Fruit fly (Drosophila melanogaster): ENCODE data around the gene CG14777.
A peak's percentile ranks its signal among the peaks of the same experiment; 100 is the strongest.

The CG14777 gene

DNA sequence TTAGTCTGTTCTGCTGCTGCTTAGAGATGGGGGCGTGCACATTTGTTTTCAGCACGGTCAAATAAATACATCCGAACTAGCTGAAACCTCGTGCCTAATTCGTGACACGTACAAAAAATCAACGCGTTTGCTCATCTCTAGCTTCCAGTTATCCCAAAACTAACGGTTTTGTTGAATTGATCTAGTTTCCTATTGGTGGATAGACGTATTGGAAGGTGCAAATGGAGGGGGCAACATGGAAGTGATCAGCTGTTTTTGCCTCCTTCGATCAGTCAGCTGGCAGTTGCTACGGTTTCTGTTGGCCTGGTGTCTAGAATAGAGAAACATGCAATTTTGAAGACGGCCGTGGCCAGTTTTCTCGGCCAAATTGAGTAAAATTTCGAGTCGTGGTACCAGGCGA lies 51.7 kb downstream of the CG14777 start (continued):
- TF ChIP-seq fu2 (GFP tag; optimal IDR thresholded peaks at IDR 0.05), result no peak
- peak; percentile 53; the same call in 1 of the 3 replicates for TF ChIP-seq ci (GFP tag; IDR thresholded peaks at IDR 0.05)
- TF ChIP-seq Trl (optimal IDR thresholded peaks at IDR 0.05), result no peak
- TF ChIP-seq Trl (GFP tag; optimal IDR thresholded peaks at IDR 0.05), result peak; percentile 29
- TF ChIP-seq ranshi (GFP tag; IDR thresholded peaks at IDR 0.05), result 0 out of 2 replicates have a peak, but pooled peaks have one; percentile 8
- TF ChIP-seq CG34224 (GFP tag; IDR thresholded peaks at IDR 0.05; ENCODE audit: partially characterized antibody), result peak; percentile 95
- peak; percentile 57; the same call in 1 of the 2 replicates for TF ChIP-seq chm (GFP tag; IDR thresholded peaks at IDR 0.05)
- TF ChIP-seq CG1603 (tag; optimal IDR thresholded peaks at IDR 0.05), result peak; percentile 49
- TF ChIP-seq Bgb (GFP tag; IDR thresholded peaks at IDR 0.05; ENCODE audit: partially characterized antibody), result peak; percentile 91
- peak; percentile 24 for TF ChIP-seq CG7839 (tag; optimal IDR thresholded peaks at IDR 0.05)
- no peak for TF ChIP-seq CG31365 (tag; optimal IDR thresholded peaks at IDR 0.05)
- TF ChIP-seq Sry-β (GFP tag; optimal IDR thresholded peaks at IDR 0.05), result peak; percentile 8
- TF ChIP-seq pan (optimal IDR thresholded peaks at IDR 0.05), result no peak
- no peak for TF ChIP-seq pan (GFP tag; optimal IDR thresholded peaks at IDR 0.05 in 1 of 2, IDR thresholded peaks at IDR 0.05 in 1 of 2)
- TF ChIP-seq CG11695 (GFP tag; IDR thresholded peaks at IDR 0.05), result 0 out of 3 replicates have a peak, but pooled peaks have one; percentile 15
- TF ChIP-seq CG32767 (GFP tag; IDR thresholded peaks at IDR 0.05), result no peak
- peak; percentile 26 for TF ChIP-seq HmgZ (tag; optimal IDR thresholded peaks at IDR 0.05)
- no peak for TF ChIP-seq CG3065 (GFP tag; optimal IDR thresholded peaks at IDR 0.05)
- TF ChIP-seq sob (GFP tag; IDR thresholded peaks at IDR 0.05), result peak; percentile 75
- peak; percentile 80 for TF ChIP-seq CG9932 (GFP tag; IDR thresholded peaks at IDR 0.05)
- TF ChIP-seq Fer1 (GFP tag; optimal IDR thresholded peaks at IDR 0.05), result peak; percentile 36
- no peak for TF ChIP-seq CG7357 (GFP tag; IDR thresholded peaks at IDR 0.05)
- TF ChIP-seq Atf6 (GFP tag; IDR thresholded peaks at IDR 0.05), result peak; percentile 63
- no peak for TF ChIP-seq CG10274 (GFP tag; optimal IDR thresholded peaks at IDR 0.05)
- peak; percentile 93 for TF ChIP-seq Doc3 (GFP tag; IDR thresholded peaks at IDR 0.05; ENCODE audit: partially characterized antibody)
- no peak for TF ChIP-seq CG30431 (GFP tag; optimal IDR thresholded peaks at IDR 0.05)
- TF ChIP-seq CG16779 (GFP tag; IDR thresholded peaks at IDR 0.05), result no peak
- no peak for TF ChIP-seq Fer3 (tag; optimal IDR thresholded peaks at IDR 0.05)
- no peak for TF ChIP-seq ham (GFP tag; IDR thresholded peaks at IDR 0.05)
- TF ChIP-seq CG6813 (GFP tag; optimal IDR thresholded peaks at IDR 0.05), result peak; percentile 42
- TF ChIP-seq al (GFP tag; IDR thresholded peaks at IDR 0.05), result peak; percentile 23; the same call in 1 of the 2 replicates
- TF ChIP-seq CG18764 (GFP tag; optimal IDR thresholded peaks at IDR 0.05), result no peak
- peak; percentile 93 for TF ChIP-seq Scr (GFP tag; IDR thresholded peaks at IDR 0.05; ENCODE audit: partially characterized antibody)
- peak; percentile 44 for TF ChIP-seq Dek (tag; optimal IDR thresholded peaks at IDR 0.05)
- no peak for TF ChIP-seq TFAM (GFP tag; optimal IDR thresholded peaks at IDR 0.05)
- TF ChIP-seq sna (GFP tag; IDR thresholded peaks at IDR 0.05; ENCODE audit: partially characterized antibody), result peak; percentile 96
- TF ChIP-seq schlank (tag; optimal IDR thresholded peaks at IDR 0.05), result no peak
- peak; percentile 93; the same call in 2 of the 3 replicates for TF ChIP-seq Opbp (GFP tag; IDR thresholded peaks at IDR 0.05; ENCODE audit: partially characterized antibody)
- peak; percentile 5 for TF ChIP-seq D19A (tag; optimal IDR thresholded peaks at IDR 0.05)
- TF ChIP-seq Hsf (GFP tag; optimal IDR thresholded peaks at IDR 0.05), result peak; percentile 3
- peak; percentile 1 for TF ChIP-seq CG7786 (GFP tag; optimal IDR thresholded peaks at IDR 0.05)
- peak; percentile 86 for TF ChIP-seq inv (GFP tag; IDR thresholded peaks at IDR 0.05; ENCODE audit: partially characterized antibody)
- peak; percentile 54 for TF ChIP-seq sd (tag; optimal IDR thresholded peaks at IDR 0.05)
- no peak for TF ChIP-seq nerfin-1 (tag; optimal IDR thresholded peaks at IDR 0.05)
- TF ChIP-seq lmd (GFP tag; IDR thresholded peaks at IDR 0.05), result peak; percentile 53; the same call in 1 of the 2 replicates
- TF ChIP-seq hbn (GFP tag; IDR thresholded peaks at IDR 0.05; ENCODE audit: partially characterized antibody), result peak; percentile 96
- TF ChIP-seq Eip74EF (GFP tag; optimal IDR thresholded peaks at IDR 0.05), result peak in 1 of 2 experiments; percentile 50
- TF ChIP-seq CG3281 (GFP tag; optimal IDR thresholded peaks at IDR 0.05), result peak; percentile 4
- TF ChIP-seq CG14667 (GFP tag; IDR thresholded peaks at IDR 0.05), result no peak
- TF ChIP-seq CG11504 (tag; optimal IDR thresholded peaks at IDR 0.05), result peak; percentile 26

All from whole organism, embryonic.